Worm (Caenorhabditis elegans): ENCODE results near the gene asp-12.

DNA sequence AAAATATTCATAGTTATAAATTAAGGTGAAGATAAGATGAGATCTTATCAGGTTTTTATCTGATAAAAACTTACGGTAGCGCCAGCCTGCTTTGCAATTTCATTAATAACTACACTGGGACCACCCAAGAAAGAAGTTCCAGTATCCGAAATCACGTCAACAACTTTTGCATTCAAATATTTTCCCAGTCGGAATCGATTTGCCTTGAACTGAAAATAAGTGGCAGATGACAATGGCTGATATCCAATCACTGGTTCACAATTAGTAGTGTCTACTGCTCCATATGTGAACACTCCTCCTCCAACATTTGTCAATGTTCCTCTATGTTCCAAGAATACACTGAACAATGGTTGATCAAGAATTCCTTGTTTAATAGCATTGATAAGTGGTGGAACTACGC, 2.8 kb upstream of the asp-12 start, which contains the start of gene F21F8.5:
- TF ChIP-seq dao-5 (tag; optimal IDR thresholded peaks at IDR 0.05) (no peak), him-1 (tag; optimal IDR thresholded peaks at IDR 0.05) (no peak), W03F9.2 (tag; optimal IDR thresholded peaks at IDR 0.05) (no peak)

Data from whole organism, L4/young adult.